Fruit fly (Drosophila melanogaster) whole organism, embryonic: ENCODE measurements around the gene CG4424.

ENCODE experiments used
- Asciz ChIP-seq: fragments of 200-800 bp; sonication (Bioruptor generic); optimal IDR thresholded peaks from 2 replicates; lab custom pipeline; 2017; ENCODE audit warnings: missing biosample characterization, mild to moderate bottlenecking, missing genetic modification characterization, missing genetic modification reagents
- Bdp1 ChIP-seq: fragments of 200-800 bp; sonication (Bioruptor generic); optimal IDR thresholded peaks from 3 replicates; lab custom pipeline; 2016; ENCODE audit warnings: missing biosample characterization, missing genetic modification characterization
- Bgb ChIP-seq: fragments of 200-800 bp; sonication (Bioruptor generic); IDR thresholded peaks from 2 replicates; pipeline ENCODE4 v1.3.6; 2022; ENCODE audit warnings: missing biosample characterization, missing genetic modification characterization; ENCODE audit not compliant: partially characterized antibody
- Blimp-1 ChIP-seq: fragments of 200-800 bp; sonication (Bioruptor generic); optimal IDR thresholded peaks from 3 replicates; lab custom pipeline; 2018; ENCODE audit warnings: missing biosample characterization, missing genetic modification characterization, mild to moderate bottlenecking, moderate library complexity, missing genetic modification reagents
- CG10147 ChIP-seq: fragments of 200-800 bp; sonication (Bioruptor generic); optimal IDR thresholded peaks from 2 replicates; lab custom pipeline; 2019; ENCODE audit warnings: missing biosample characterization, mild to moderate bottlenecking, missing genetic modification characterization, moderate library complexity
- CG11085 ChIP-seq: fragments of 200-800 bp; sonication (Bioruptor generic); IDR thresholded peaks from 2 replicates; pipeline ENCODE4 v1.3.6; 2022; ENCODE audit warnings: missing biosample characterization, missing genetic modification characterization
- CG14667 ChIP-seq: fragments of 200-800 bp; sonication (Bioruptor generic); IDR thresholded peaks from 2 replicates; pipeline ENCODE4 v1.3.6; 2022; ENCODE audit warnings: missing biosample characterization, missing genetic modification characterization
- CG18764 ChIP-seq: fragments of 200-800 bp; sonication (Bioruptor generic); optimal IDR thresholded peaks from 3 replicates; lab custom pipeline; 2016; ENCODE audit warnings: missing biosample characterization, missing genetic modification characterization
- CG2202 ChIP-seq: fragments of 200-800 bp; sonication (Bioruptor generic); optimal IDR thresholded peaks from 2 replicates; lab custom pipeline; 2018; ENCODE audit warnings: missing biosample characterization, mild to moderate bottlenecking, missing genetic modification characterization
- CG31365 ChIP-seq: fragments of 200-800 bp; sonication (Bioruptor generic); optimal IDR thresholded peaks from 2 replicates; lab custom pipeline; 2018; ENCODE audit warnings: missing biosample characterization, mild to moderate bottlenecking, missing genetic modification characterization
- CG3726 ChIP-seq: fragments of 200-800 bp; sonication (Bioruptor generic); IDR thresholded peaks from 3 replicates; pipeline ENCODE4, ENCODE4 v1.3.6; 2022; ENCODE audit warnings: missing biosample characterization, missing genetic modification characterization
- CG3847 ChIP-seq: fragments of 200-800 bp; sonication (Bioruptor generic); IDR thresholded peaks from 2 replicates; pipeline ENCODE4 v1.3.6; 2022; ENCODE audit warnings: missing biosample characterization, missing genetic modification characterization
- CG42726 ChIP-seq: fragments of 200-800 bp; sonication (Bioruptor generic); IDR thresholded peaks from 2 replicates; pipeline ENCODE4 v1.3.6; 2022; ENCODE audit warnings: missing biosample characterization, missing genetic modification characterization; ENCODE audit not compliant: partially characterized antibody
- CG4282 ChIP-seq: fragments of 200-800 bp; sonication (Bioruptor generic); optimal IDR thresholded peaks from 2 replicates; lab custom pipeline; 2016; ENCODE audit warnings: missing biosample characterization, missing genetic modification characterization
- CG5180 ChIP-seq: fragments of 200-800 bp; sonication (Bioruptor generic); optimal IDR thresholded peaks from 3 replicates; lab custom pipeline; 2017; ENCODE audit warnings: missing biosample characterization, missing genetic modification characterization, mild to moderate bottlenecking, moderate library complexity, missing genetic modification reagents
- CG6683 ChIP-seq: fragments of 200-800 bp; sonication (Bioruptor generic); optimal IDR thresholded peaks from 2 replicates; lab custom pipeline; 2017; ENCODE audit warnings: missing biosample characterization, mild to moderate bottlenecking, missing genetic modification characterization, missing genetic modification reagents
- CG7556 ChIP-seq: fragments of 200-800 bp; sonication (Bioruptor generic); optimal IDR thresholded peaks from 2 replicates; lab custom pipeline; 2017; ENCODE audit warnings: missing biosample characterization, mild to moderate bottlenecking, missing genetic modification characterization
- CG7745 ChIP-seq: fragments of 200-800 bp; sonication (Bioruptor generic); optimal IDR thresholded peaks from 2 replicates; lab custom pipeline; 2018; ENCODE audit warnings: missing biosample characterization, mild to moderate bottlenecking, missing genetic modification characterization, moderate library complexity
- CG7963 ChIP-seq: fragments of 200-800 bp; sonication (Bioruptor generic); IDR thresholded peaks from 3 replicates; pipeline ENCODE4 v1.3.6; 2022; ENCODE audit warnings: missing biosample characterization, missing genetic modification characterization; ENCODE audit not compliant: partially characterized antibody
- CG9817 ChIP-seq: fragments of 200-800 bp; sonication (Bioruptor generic); optimal IDR thresholded peaks from 2 replicates; lab custom pipeline; 2018; ENCODE audit warnings: missing biosample characterization, mild to moderate bottlenecking, missing genetic modification characterization, moderate library complexity
- CTCF ChIP-seq: fragments of 200-800 bp; sonication (Bioruptor generic); optimal IDR thresholded peaks from 2 replicates; lab custom pipeline; 2017; ENCODE audit warnings: missing biosample characterization, mild to moderate bottlenecking, missing genetic modification characterization, moderate library complexity
- Camta ChIP-seq: fragments of 200-800 bp; sonication (Bioruptor generic); optimal IDR thresholded peaks from 2 replicates; lab custom pipeline; 2016; ENCODE audit warnings: missing biosample characterization, missing genetic modification characterization
- Deaf1 ChIP-seq: fragments of 200-800 bp; optimal IDR thresholded peaks from 3 replicates; lab custom pipeline; 2019; ENCODE audit warnings: missing biosample characterization, mild to moderate bottlenecking, missing genetic modification characterization, moderate library complexity
- Dp ChIP-seq: fragments of 200-800 bp; sonication (Bioruptor generic); optimal IDR thresholded peaks from 2 replicates; lab custom pipeline; 2018; ENCODE audit warnings: missing biosample characterization, mild to moderate bottlenecking, missing genetic modification characterization, moderate library complexity
- Hr51 ChIP-seq, 2 experiments: fragments of 200-800 bp; sonication (Bioruptor generic); optimal IDR thresholded peaks; 2 replicates in 1 of 2; 3 replicates in 1 of 2; lab custom pipeline; 2016 to 2018; ENCODE audit warnings: missing biosample characterization in 2 of 2, missing genetic modification characterization in 2 of 2, mild to moderate bottlenecking in 1 of 2, moderate library complexity in 1 of 2
- Jarid2 ChIP-seq: fragments of 200-800 bp; sonication (Bioruptor generic); optimal IDR thresholded peaks from 3 replicates; lab custom pipeline; 2017; ENCODE audit warnings: mild to moderate bottlenecking, missing biosample characterization, missing genetic modification reagents, missing genetic modification characterization
- Mad ChIP-seq: fragments of 200-800 bp; sonication (Bioruptor generic); optimal IDR thresholded peaks from 2 replicates; lab custom pipeline; 2016; ENCODE audit warnings: missing biosample characterization, missing genetic modification characterization
- Meics ChIP-seq: fragments of 200-800 bp; sonication (Bioruptor generic); optimal IDR thresholded peaks from 2 replicates; lab custom pipeline; 2017; ENCODE audit warnings: missing biosample characterization, mild to moderate bottlenecking, missing genetic modification characterization
- NfI ChIP-seq: fragments of 200-800 bp; sonication (Bioruptor generic); optimal IDR thresholded peaks from 3 replicates; lab custom pipeline; 2018; ENCODE audit warnings: missing biosample characterization, mild to moderate bottlenecking, missing genetic modification characterization, moderate library complexity
- Oli ChIP-seq: fragments of 200-800 bp; sonication (Bioruptor generic); optimal IDR thresholded peaks from 2 replicates; lab custom pipeline; 2018; ENCODE audit warnings: missing biosample characterization, mild to moderate bottlenecking, missing genetic modification characterization, moderate library complexity
- Pdp1 ChIP-seq, 2 experiments: fragments of 200-800 bp; sonication (Bioruptor generic); optimal IDR thresholded peaks; 3 replicates each; lab custom pipeline; 2016; ENCODE audit warnings: missing biosample characterization in 2 of 2, missing genetic modification characterization in 2 of 2, mild to moderate bottlenecking in 1 of 2, moderate library complexity in 1 of 2
- Sox100B ChIP-seq: fragments of 200-800 bp; sonication (Bioruptor generic); optimal IDR thresholded peaks from 3 replicates; lab custom pipeline; 2018; ENCODE audit warnings: missing biosample characterization, mild to moderate bottlenecking, missing genetic modification characterization
- Tbp ChIP-seq: fragments of >200 bp; optimal IDR thresholded peaks from 2 replicates; lab custom pipeline; 2018; ENCODE audit warnings: missing biosample characterization, missing genetic modification characterization
- ap ChIP-seq: fragments of 200-800 bp; sonication (Bioruptor generic); IDR thresholded peaks from 2 replicates; pipeline ENCODE4 v1.3.6; 2022; ENCODE audit warnings: missing biosample characterization, missing genetic modification characterization
- bab2 ChIP-seq: fragments of 200-800 bp; sonication (Bioruptor generic); optimal IDR thresholded peaks from 2 replicates; lab custom pipeline; 2016; ENCODE audit warnings: missing biosample characterization, missing genetic modification characterization
- bcd ChIP-seq: fragments of 200-800 bp; sonication (Bioruptor generic); optimal IDR thresholded peaks from 2 replicates; lab custom pipeline; 2017; ENCODE audit warnings: missing biosample characterization, mild to moderate bottlenecking, missing genetic modification characterization
- bowl ChIP-seq: fragments of 200-800 bp; sonication (Bioruptor generic); IDR thresholded peaks from 2 replicates; pipeline ENCODE4 v1.3.6; 2022; ENCODE audit warnings: missing biosample characterization, missing genetic modification characterization
- caup ChIP-seq: fragments of 200-800 bp; sonication (Bioruptor generic); optimal IDR thresholded peaks from 3 replicates; lab custom pipeline; 2017; ENCODE audit warnings: missing biosample characterization, mild to moderate bottlenecking, missing genetic modification characterization, moderate library complexity; ENCODE audit not compliant: severe bottlenecking
- esg ChIP-seq: fragments of 200-800 bp; sonication (Bioruptor generic); conservative IDR thresholded peaks from 2 replicates; pipeline ENCODE4 v1.3.6; 2022; ENCODE audit warnings: missing biosample characterization, missing genetic modification characterization
- eyg ChIP-seq: fragments of 200-800 bp; sonication (Bioruptor generic); optimal IDR thresholded peaks from 3 replicates; lab custom pipeline; 2016; ENCODE audit warnings: missing biosample characterization, missing genetic modification characterization
- fu2 ChIP-seq: fragments of 200-800 bp; sonication (Bioruptor generic); optimal IDR thresholded peaks from 2 replicates; lab custom pipeline; 2016; ENCODE audit warnings: missing biosample characterization, missing genetic modification characterization
- grau ChIP-seq: fragments of 200-800 bp; optimal IDR thresholded peaks from 3 replicates; lab custom pipeline; 2019; ENCODE audit warnings: missing biosample characterization, mild to moderate bottlenecking, missing genetic modification characterization, moderate library complexity
- peb ChIP-seq: fragments of 200-800 bp; sonication (Bioruptor generic); IDR thresholded peaks from 2 replicates; pipeline ENCODE4 v1.3.6; 2022; ENCODE audit warnings: missing biosample characterization, missing genetic modification characterization
- prd ChIP-seq, 3 experiments: fragments of >200 bp in 2 of 3; fragments of 200-800 bp in 1 of 3; sonication (Bioruptor generic) in 1 of 3; optimal IDR thresholded peaks in 2 of 3; IDR thresholded peaks in 1 of 3; 2 replicates in 2 of 3; 3 replicates in 1 of 3; pipeline versions ENCODE4 v1.3.6 to Lab custom; 2017 to 2022; ENCODE audit warnings: missing biosample characterization in 1 of 3, missing genetic modification characterization in 1 of 3
- repo ChIP-seq: fragments of 200-800 bp; sonication (Bioruptor generic); optimal IDR thresholded peaks from 2 replicates; lab custom pipeline; 2016; ENCODE audit warnings: missing biosample characterization, missing genetic modification characterization
- sens ChIP-seq: fragments of 200-800 bp; sonication (Bioruptor generic); peaks from one replicate; lab custom pipeline; 2016; ENCODE audit warnings: missing biosample characterization, missing genetic modification characterization
- seq ChIP-seq: fragments of 200-800 bp; sonication (Bioruptor generic); IDR thresholded peaks from 2 replicates; pipeline ENCODE4 v1.3.6; 2022; ENCODE audit warnings: missing biosample characterization, missing genetic modification characterization
- sisA ChIP-seq: fragments of 200-800 bp; sonication (Bioruptor generic); IDR thresholded peaks from 2 replicates; pipeline ENCODE4 v1.3.6; 2022; ENCODE audit warnings: missing biosample characterization, missing genetic modification characterization
- ssp ChIP-seq: fragments of 200-800 bp; sonication (Bioruptor generic); IDR thresholded peaks from 2 replicates; pipeline ENCODE4 v1.3.6; 2022; ENCODE audit warnings: missing biosample characterization, missing genetic modification characterization
- stc ChIP-seq: fragments of 200-800 bp; sonication (Bioruptor generic); IDR thresholded peaks from 2 replicates; pipeline ENCODE4 v1.3.6; 2022; ENCODE audit warnings: missing biosample characterization, missing genetic modification characterization
- zfh1 ChIP-seq: fragments of 200-800 bp; sonication (Bioruptor generic); IDR thresholded peaks from 3 replicates; pipeline ENCODE4 v1.3.6; 2022; ENCODE audit warnings: missing biosample characterization, missing genetic modification characterization

The CG4424 gene

DNA sequence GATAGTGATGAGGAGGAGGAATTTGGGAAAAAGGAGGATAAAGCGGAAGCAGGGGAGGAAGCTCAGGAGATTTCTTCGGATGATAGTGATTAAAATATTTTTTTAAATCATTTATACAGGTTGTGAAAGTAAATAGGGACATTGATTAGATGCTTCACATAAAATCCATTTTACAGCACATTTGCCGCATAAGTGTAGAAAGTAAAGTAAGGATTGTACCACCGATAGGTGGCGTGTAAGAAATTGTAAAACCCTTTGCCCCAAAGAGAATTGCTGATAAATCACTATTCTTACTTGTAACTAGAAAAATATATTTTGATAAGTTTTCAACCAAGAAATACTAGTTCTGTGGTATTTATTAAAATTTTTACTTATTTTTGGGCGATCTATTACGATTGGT lies 31.1 kb upstream of the CG4424 start (continued):
- TF ChIP-seq CG7745 (tag; lab: Kevin White, UChicago) (no peak), repo (GFP tag; lab: Kevin White, UChicago) (no peak), CG18764 (GFP tag; lab: Kevin White, UChicago) (no peak), stc (GFP tag; lab: Robert Waterston, UW) (no peak), bowl (GFP tag; lab: Robert Waterston, UW) (no peak), Blimp-1 (GFP tag; lab: Kevin White, UChicago) (no peak), CG3726 (no peak; the same call in 2 of the 3 replicates), bcd (GFP tag; lab: Kevin White, UChicago) (no peak), sisA (GFP tag; lab: Robert Waterston, UW) (no peak), ssp (GFP tag; lab: Robert Waterston, UW) (0 out of 2 replicates have a peak, but pooled peaks have one; percentile 8), eyg (GFP tag; lab: Kevin White, UChicago) (no peak), Mad (no peak), bab2 (GFP tag; lab: Kevin White, UChicago) (no peak), CG6683 (GFP tag; lab: Kevin White, UChicago) (no peak), prd (optimal IDR thresholded peaks at IDR 0.05; lab: Kevin White, UChicago) (peak in 1 of 2 experiments; percentile 32), prd (GFP tag; IDR thresholded peaks at IDR 0.05; lab: Robert Waterston, UW) (no peak), Bgb (GFP tag; lab: Robert Waterston, UW) (peak; percentile 71; the same call in 1 of the 2 replicates), ap (GFP tag; lab: Robert Waterston, UW) (no peak), peb (no peak), Deaf1 (no peak), CG9817 (no peak), CG11085 (no peak), CG7556 (GFP tag; lab: Kevin White, UChicago) (no peak), CG5180 (no peak), Bdp1 (no peak), esg (GFP tag; lab: Robert Waterston, UW) (no peak), Tbp (no peak), CG2202 (tag; lab: Kevin White, UChicago) (no peak), grau (tag; lab: Kevin White, UChicago) (no peak), fu2 (no peak), sens (GFP tag; lab: Kevin White, UChicago) (peak; percentile 38), caup (GFP tag; lab: Kevin White, UChicago) (no peak), zfh1 (GFP tag; lab: Robert Waterston, UW) (no peak), Hr51 (GFP tag; optimal IDR thresholded peaks at IDR 0.05; lab: Kevin White, UChicago) (no peak), Asciz (GFP tag; lab: Kevin White, UChicago) (no peak), CG4282 (no peak), Pdp1 (GFP tag; optimal IDR thresholded peaks at IDR 0.05; lab: Kevin White, UChicago) (no peak), NfI (GFP tag; lab: Kevin White, UChicago) (no peak), CTCF (GFP tag; lab: Kevin White, UChicago) (peak; percentile 94), Camta (GFP tag; lab: Kevin White, UChicago) (no peak), CG42726 (0 out of 2 replicates have a peak, but pooled peaks have one; percentile 38), Jarid2 (GFP tag; lab: Kevin White, UChicago) (no peak), CG3847 (GFP tag; lab: Robert Waterston, UW) (no peak), Dp (peak; percentile 6), Oli (tag; lab: Kevin White, UChicago) (no peak), CG14667 (GFP tag; lab: Robert Waterston, UW) (no peak), seq (GFP tag; lab: Robert Waterston, UW) (no peak), Sox100B (GFP tag; lab: Kevin White, UChicago) (no peak), Meics (GFP tag; lab: Kevin White, UChicago) (no peak), CG31365 (tag; lab: Kevin White, UChicago) (no peak), CG7963 (no peak), CG10147 (GFP tag; lab: Kevin White, UChicago) (no peak)
